Worm (Caenorhabditis elegans) whole organism, young adult: Measurements from ENCODE around the gene C26B9.3.

Experiments
- Y53F4B.3 ChIP-seq: fragments of 200-800 bp; sonication (Bioruptor generic); IDR thresholded peaks from 2 replicates; pipeline ENCODE4 v1.3.6; 2022; ENCODE audit warnings: missing genetic modification reagents, missing genetic modification characterization, missing compliant biosample characterization
- atf-7 ChIP-seq: sonication (generic microtip); optimal IDR thresholded peaks from 2 replicates; lab custom pipeline; 2017; ENCODE audit warnings: mild to moderate bottlenecking, missing genetic modification characterization, missing compliant biosample characterization
- ceh-79 ChIP-seq: sonication (generic microtip); optimal IDR thresholded peaks from 2 replicates; lab custom pipeline; 2017; ENCODE audit warnings: mild to moderate bottlenecking, missing genetic modification characterization, missing compliant biosample characterization
- efl-1 ChIP-seq: fragments of 150-350 bp; optimal IDR thresholded peaks from 2 replicates; lab custom pipeline; 2014; ENCODE audit warnings: missing biosample characterization, missing genetic modification reagents, missing genetic modification characterization
- him-1 ChIP-seq: sonication (generic microtip); optimal IDR thresholded peaks from 2 replicates; lab custom pipeline; 2016; ENCODE audit warnings: missing genotype, missing genetic modification reagents, missing genetic modification characterization, missing compliant biosample characterization
- let-607 ChIP-seq, 2 experiments: fragments of 200-800 bp in 1 of 2; sonication (Bioruptor generic) in 1 of 2; sonication (generic microtip) in 1 of 2; optimal IDR thresholded peaks; 2 replicates each; lab custom pipeline; 2016 to 2018; ENCODE audit warnings: mild to moderate bottlenecking in 2 of 2, missing compliant biosample characterization in 2 of 2, missing genetic modification characterization in 2 of 2, moderate library complexity in 2 of 2, missing genotype in 1 of 2
- lir-1 ChIP-seq: fragments of 200-800 bp; sonication (Bioruptor generic); conservative IDR thresholded peaks from 2 replicates; pipeline ENCODE4 v1.3.6; 2022; ENCODE audit warnings: missing genetic modification reagents, missing genetic modification characterization, missing compliant biosample characterization
- mxl-1 ChIP-seq: sonication (generic microtip); optimal IDR thresholded peaks from 2 replicates; lab custom pipeline; 2016; ENCODE audit warnings: missing genetic modification characterization, missing compliant biosample characterization
- nfya-1 ChIP-seq: sonication (generic microtip); optimal IDR thresholded peaks from 2 replicates; lab custom pipeline; 2017; ENCODE audit warnings: antibody characterized with exemption, missing compliant biosample characterization, missing genetic modification characterization, borderline replicate concordance; ENCODE audit not compliant: insufficient read depth
- rpc-1 ChIP-seq, 2 experiments: fragments of 150-350 bp in 1 of 2; sonication (generic microtip) in 1 of 2; optimal IDR thresholded peaks; 2 replicates each; lab custom pipeline; 2014 to 2018; ENCODE audit warnings: missing biosample characterization in 1 of 2, missing genetic modification characterization in 1 of 2, missing genetic modification reagents in 1 of 2, missing genotype in 1 of 2
- tbp1 ChIP-seq: fragments of 200-800 bp; sonication (Bioruptor generic); optimal IDR thresholded peaks from 2 replicates; lab custom pipeline; 2018; ENCODE audit warnings: mild to moderate bottlenecking, missing genetic modification characterization, missing compliant biosample characterization

- TF ChIP-seq him-1 (no peak), nfya-1 (no peak), tbp1 (GFP tag; lab: Kevin White, UChicago) (no peak), rpc-1 (optimal IDR thresholded peaks at IDR 0.05; lab: Kevin White, UChicago) (no peak), rpc-1 (tag; optimal IDR thresholded peaks at IDR 0.05; lab: Kevin White, UChicago) (no peak), lir-1 (no peak), Y53F4B.3 (no peak), ceh-79 (tag; lab: Kevin White, UChicago) (no peak), let-607 (tag; optimal IDR thresholded peaks at IDR 0.05; lab: Kevin White, UChicago) (no peak), efl-1 (no peak), mxl-1 (no peak), atf-7 (tag; lab: Kevin White, UChicago) (no peak)
Observed at ce11 chrX:5366613-5367012, 28.5 kb downstream of the C26B9.3 start.
